Worm (Caenorhabditis elegans) whole organism, L4/young adult: ENCODE data around the gene rpl-32.

Experiments
- W03F9.2 ChIP-seq: fragments of 150-350 bp; optimal IDR thresholded peaks from 2 replicates; lab custom pipeline; 2014; ENCODE audit warnings: missing biosample characterization, missing genetic modification characterization
- dao-5 ChIP-seq: sonication (generic microtip); optimal IDR thresholded peaks from 2 replicates; lab custom pipeline; 2016; ENCODE audit warnings: missing genotype, missing genetic modification characterization, moderate library complexity, missing compliant biosample characterization
- him-1 ChIP-seq: sonication (generic microtip); optimal IDR thresholded peaks from 2 replicates; lab custom pipeline; 2016; ENCODE audit warnings: missing genotype, missing genetic modification reagents, missing genetic modification characterization, missing compliant biosample characterization

The rpl-32 gene

DNA sequence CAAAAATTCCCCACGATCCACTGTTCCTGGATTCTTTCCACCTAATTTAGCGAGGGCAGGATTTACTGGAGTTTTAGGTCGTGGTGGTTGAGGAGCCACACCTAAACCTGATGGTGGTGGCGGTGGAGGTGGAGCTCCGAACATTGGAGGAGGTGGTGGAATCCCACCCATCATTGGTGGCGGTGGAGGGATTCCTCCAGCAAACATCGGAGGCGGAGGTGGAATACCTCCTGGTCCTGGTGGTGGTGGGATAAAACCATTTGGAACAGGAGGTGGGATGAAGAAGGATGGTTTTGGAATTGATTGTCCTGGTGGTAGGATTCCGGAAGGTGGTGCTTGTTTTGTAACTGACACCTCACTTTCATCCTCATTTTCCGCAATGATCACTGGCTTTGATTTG is 13.0 kb upstream of the rpl-32 start:
- TF ChIP-seq W03F9.2 (tag; lab: Kevin White, UChicago): no peak
- no peak for TF ChIP-seq him-1
- no peak for TF ChIP-seq dao-5 (tag; lab: Kevin White, UChicago)

ce11 chrII:9064437-9064836 is 7.6 kb upstream of the rpl-32 start:
- no peak for TF ChIP-seq him-1
- TF ChIP-seq dao-5 (tag; lab: Kevin White, UChicago): no peak
- TF ChIP-seq W03F9.2 (tag; lab: Kevin White, UChicago): no peak

ce11 chrII:9063350-9063749 is 6.5 kb upstream of the rpl-32 start:
- TF ChIP-seq dao-5 (tag; lab: Kevin White, UChicago) (no peak), W03F9.2 (tag; lab: Kevin White, UChicago) (no peak), him-1 (no peak)

ce11 chrII:9062261-9062948 is 5.5 kb upstream of the rpl-32 start:
- TF ChIP-seq W03F9.2 (tag; lab: Kevin White, UChicago) (no peak), him-1 (no peak), dao-5 (tag; lab: Kevin White, UChicago) (no peak)

- TF ChIP-seq him-1: peak; percentile 31
- peak; percentile 18 for TF ChIP-seq dao-5 (tag; lab: Kevin White, UChicago)
- TF ChIP-seq W03F9.2 (tag; lab: Kevin White, UChicago): no peak
These were observed 4.8 kb upstream of the rpl-32 start for ce11 chrII:9061557-9062183.

ce11 chrII:9061099-9061498 is 4.2 kb upstream of the rpl-32 start, which contains the start of gene T24B8.3:
TSS of gene T24B8.3 (minus strand) at chrII:9061137.
- no peak for TF ChIP-seq W03F9.2 (tag; lab: Kevin White, UChicago)
- TF ChIP-seq dao-5 (tag; lab: Kevin White, UChicago): no peak
- no peak for TF ChIP-seq him-1

DNA sequence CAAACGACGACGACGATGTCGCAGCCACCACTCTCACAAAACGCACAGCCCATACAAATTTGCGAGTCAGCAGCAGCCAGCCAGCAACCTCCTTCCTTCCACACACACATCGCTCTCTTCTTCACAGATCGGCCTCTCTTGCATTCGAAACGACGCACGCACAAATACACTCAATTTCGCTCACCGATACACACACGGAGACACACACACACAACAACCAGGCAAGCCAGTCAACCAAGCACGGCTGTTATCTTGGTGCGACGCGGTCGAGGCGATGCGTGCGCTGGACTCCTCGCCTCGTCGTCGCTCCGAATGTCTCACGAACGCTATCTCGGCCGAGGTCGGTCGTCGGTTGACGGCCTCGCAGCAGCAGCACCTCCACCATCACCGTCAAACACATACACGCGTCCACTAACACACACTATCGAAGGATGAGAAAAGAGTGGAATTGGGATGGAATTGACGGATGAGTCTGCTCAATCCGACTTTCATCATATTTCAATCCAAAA is 3.5 kb upstream of the rpl-32 start:
- peak; percentile 88 for TF ChIP-seq him-1
- TF ChIP-seq dao-5 (tag; lab: Kevin White, UChicago): peak; percentile 9
- TF ChIP-seq W03F9.2 (tag; lab: Kevin White, UChicago): peak; percentile 9

DNA sequence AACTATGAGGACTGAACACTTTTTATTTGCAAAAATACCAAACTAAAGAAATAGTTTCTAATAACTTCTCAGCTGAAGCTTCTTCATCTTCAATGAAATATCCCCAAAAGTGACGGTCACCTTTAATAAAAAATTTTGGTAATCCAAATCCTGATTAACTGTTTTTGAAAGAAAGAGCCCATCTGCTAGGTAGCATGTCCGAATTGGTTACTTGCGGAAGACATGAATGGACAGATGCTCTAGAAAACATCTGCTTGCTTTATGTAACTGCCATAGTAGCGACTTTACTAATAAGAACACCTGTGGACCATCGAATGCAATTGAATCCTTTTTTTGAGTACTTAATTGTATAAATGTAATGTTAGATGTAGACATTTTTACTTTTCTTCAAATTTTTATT is 2.1 kb upstream of the rpl-32 start:
- no peak for TF ChIP-seq dao-5 (tag; lab: Kevin White, UChicago)
- TF ChIP-seq W03F9.2 (tag; lab: Kevin White, UChicago): no peak
- no peak for TF ChIP-seq him-1

DNA sequence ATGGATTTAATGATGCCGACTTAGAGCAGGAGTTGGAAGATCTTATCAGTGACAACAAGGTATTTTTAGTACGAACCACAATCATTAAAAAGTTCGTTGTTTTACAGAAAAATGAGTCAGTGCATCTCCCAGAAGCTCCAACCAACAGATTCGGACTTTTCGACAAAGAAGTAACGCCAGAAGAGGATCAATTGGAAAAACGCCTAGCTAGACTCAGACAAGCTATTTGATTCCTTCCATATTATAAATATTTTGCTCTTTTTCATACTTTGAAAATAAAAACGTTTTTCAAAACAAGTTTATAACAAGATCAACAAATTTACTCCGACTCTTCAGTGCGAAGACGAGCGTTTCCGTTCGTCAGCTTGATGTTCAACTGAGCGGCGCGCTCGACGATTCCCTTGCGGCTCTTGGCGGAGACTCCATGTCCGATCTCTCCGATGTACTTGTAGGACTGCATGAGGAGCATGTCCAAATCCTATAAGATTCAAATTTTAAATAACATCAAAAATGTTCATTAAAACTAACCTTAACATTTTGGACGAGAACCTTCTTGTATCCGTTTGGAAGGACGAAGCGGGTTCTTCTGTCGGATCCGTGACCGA is 568 bp downstream of the rpl-32 start:
- peak; percentile 51 for TF ChIP-seq dao-5 (tag; lab: Kevin White, UChicago)
- TF ChIP-seq W03F9.2 (tag; lab: Kevin White, UChicago): no peak
- TF ChIP-seq him-1: no peak

DNA sequence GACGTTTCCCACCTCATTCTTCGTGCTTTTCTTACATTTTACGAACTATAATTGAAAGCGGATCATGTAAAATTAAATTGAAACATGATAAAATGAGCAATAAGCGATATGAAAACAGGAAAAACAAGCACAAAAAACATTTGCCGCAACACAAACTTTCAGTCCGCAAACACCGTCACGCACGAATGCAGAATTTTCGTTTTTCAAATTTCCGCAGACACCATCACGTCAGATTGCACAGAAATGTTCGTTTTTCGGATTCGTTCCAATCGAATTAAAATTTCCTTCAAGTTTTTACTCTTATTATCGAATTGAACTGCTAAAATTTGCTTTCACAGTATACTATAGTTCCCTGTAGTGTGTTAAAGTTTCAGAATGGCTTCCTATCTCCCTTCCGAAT is 2.3 kb downstream of the rpl-32 start, which contains the start of gene chmp-7:
chmp-7 (plus strand) TSS at position 369 of the 400 bp plus-strand sequence.
- TF ChIP-seq him-1 (peak; percentile 62), W03F9.2 (tag; lab: Kevin White, UChicago) (no peak), dao-5 (tag; lab: Kevin White, UChicago) (no peak)

ce11 chrII:9053564-9053963 is 3.3 kb downstream of the rpl-32 start, which contains the start of gene T24B8.7:
TSS of gene T24B8.7 (minus strand) at chrII:9053664.
- TF ChIP-seq him-1: no peak
- no peak for TF ChIP-seq dao-5 (tag; lab: Kevin White, UChicago)
- no peak for TF ChIP-seq W03F9.2 (tag; lab: Kevin White, UChicago)

DNA sequence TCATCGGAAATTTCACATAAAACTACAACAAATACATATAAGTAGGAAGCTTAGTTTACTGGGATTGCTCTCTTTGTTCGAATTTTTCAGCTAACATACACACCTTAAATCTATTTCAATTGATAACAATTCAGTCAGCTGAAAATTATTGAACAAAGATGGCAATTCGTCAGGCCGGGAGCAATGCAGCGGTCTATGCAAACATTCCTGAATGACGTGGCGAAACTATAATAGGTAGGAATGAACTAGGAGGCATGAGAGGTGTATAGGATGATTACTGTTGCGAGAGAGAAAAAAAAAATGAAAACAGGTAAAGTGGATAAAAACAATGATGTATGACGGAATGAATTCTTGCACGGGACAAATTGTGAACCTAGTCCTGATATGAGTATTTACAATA is 14.8 kb downstream of the rpl-32 start:
- TF ChIP-seq dao-5 (tag; lab: Kevin White, UChicago) (no peak), him-1 (no peak), W03F9.2 (tag; lab: Kevin White, UChicago) (no peak)

DNA sequence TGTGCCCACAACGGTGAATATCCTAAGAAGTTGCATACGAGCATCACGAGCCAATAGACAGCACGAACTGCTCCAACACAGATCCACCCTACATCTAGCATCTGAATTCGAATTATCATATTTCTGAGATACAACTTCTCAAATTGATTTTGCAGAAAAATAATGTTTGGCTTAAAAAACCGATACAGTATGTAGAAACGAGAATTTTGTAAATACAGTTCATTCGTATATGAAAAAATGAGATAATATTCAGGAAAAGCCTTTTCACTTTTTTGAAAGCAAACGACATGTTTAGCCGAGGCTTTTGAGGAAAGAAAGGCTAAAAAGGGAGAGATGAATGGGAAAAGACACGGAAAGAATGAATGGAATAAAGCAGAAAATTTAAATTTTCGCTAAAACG is 15.6 kb downstream of the rpl-32 start, which contains the start of gene F37B12.3:
F37B12.3 (minus strand) TSS at position 101 of the 400 bp plus-strand sequence.
- TF ChIP-seq him-1 (no peak), W03F9.2 (tag; lab: Kevin White, UChicago) (no peak), dao-5 (tag; lab: Kevin White, UChicago) (no peak)

- TF ChIP-seq him-1: no peak
- TF ChIP-seq W03F9.2 (tag; lab: Kevin White, UChicago): no peak
- TF ChIP-seq dao-5 (tag; lab: Kevin White, UChicago): no peak
These were observed 18.1 kb downstream of the rpl-32 start for ce11 chrII:9038736-9039135.
